Worm (Caenorhabditis elegans): ENCODE results near the gene dnj-23.
"Not testable (repeated sequence)": the region's sequence is repeated elsewhere in the genome, so short reads cannot be mapped to it uniquely, and the experiment has no call there.

DNA sequence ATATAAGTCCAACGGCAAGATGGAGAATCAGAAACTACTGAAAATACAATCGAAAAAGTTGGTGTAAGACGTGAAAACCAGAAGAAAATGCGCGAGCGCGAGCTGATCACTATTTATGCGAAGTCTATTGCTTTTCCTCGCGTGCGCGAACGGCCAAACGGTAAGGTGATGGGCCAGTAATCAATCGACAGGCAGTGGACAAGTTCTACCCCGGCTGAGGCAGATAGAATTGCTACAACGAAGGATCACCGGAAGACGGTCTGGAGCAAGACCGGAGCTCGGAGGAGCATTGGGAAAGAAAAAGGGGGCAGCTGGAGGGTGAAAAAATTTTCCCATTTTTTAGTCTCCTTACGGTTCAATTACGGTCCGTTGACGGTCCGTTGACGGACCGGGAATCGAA, 5.8 kb downstream of the dnj-23 start:
- not testable (repeated sequence) for TF ChIP-seq unc-62 (GFP tag; optimal IDR thresholded peaks at IDR 0.05 in 1 of 2); unc-62 (tag; optimal IDR thresholded peaks at IDR 0.05); nhr-28 (tag; optimal IDR thresholded peaks at IDR 0.05); lir-3 (tag; optimal IDR thresholded peaks at IDR 0.05); mxl-3 (GFP tag; optimal IDR thresholded peaks at IDR 0.05); R02D3.7 (tag; optimal IDR thresholded peaks at IDR 0.05); snpc-4 (tag; optimal IDR thresholded peaks at IDR 0.05); fos-1 (tag; optimal IDR thresholded peaks at IDR 0.05); lin-39 (tag; optimal IDR thresholded peaks at IDR 0.05); cey-2 (tag; optimal IDR thresholded peaks at IDR 0.05; ENCODE audit: borderline replicate concordance, insufficient read depth); attf-4 (tag; optimal IDR thresholded peaks at IDR 0.05); dpl-1 (GFP tag; optimal IDR thresholded peaks at IDR 0.05)
- TF ChIP-seq dmd-8 (GFP tag; IDR thresholded peaks at IDR 0.05) = peak; percentile 97
